Worm (Caenorhabditis elegans): Measurements from ENCODE around the gene dod-6.

DNA sequence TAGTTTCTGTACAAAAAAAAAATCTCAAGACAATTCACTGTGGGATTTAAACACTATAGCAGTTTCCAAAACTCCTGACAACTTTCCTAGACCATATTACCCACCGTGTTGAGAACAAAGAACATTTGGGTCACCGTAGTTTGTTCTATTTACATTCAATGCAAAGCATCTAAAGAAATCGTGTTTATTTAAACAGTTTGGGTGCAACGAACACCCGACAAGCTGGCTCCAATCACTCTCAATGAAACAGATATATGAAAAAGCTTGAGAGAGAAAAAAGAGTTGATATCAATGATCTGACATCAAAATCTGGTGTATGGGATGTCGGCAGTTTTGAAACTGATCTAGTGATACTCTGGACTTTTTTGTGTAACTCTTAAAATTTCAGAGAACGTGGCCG lies 42.5 kb upstream of the dod-6 start:
- TF ChIP-seq fkh-10 (GFP tag; optimal IDR thresholded peaks at IDR 0.05) (no peak), sox-4 (tag; optimal IDR thresholded peaks at IDR 0.05) (no peak), sdc-2 (tag; optimal IDR thresholded peaks at IDR 0.05) (no peak), nhr-11 (tag; optimal IDR thresholded peaks at IDR 0.05) (no peak), elt-2 (tag; optimal IDR thresholded peaks at IDR 0.05) (no peak), rnt-1 (tag; optimal IDR thresholded peaks at IDR 0.05) (no peak), F13H6.1 (tag; optimal IDR thresholded peaks at IDR 0.05) (no peak), fax-1 (tag; optimal IDR thresholded peaks at IDR 0.05) (no peak), ama-1 (optimal IDR thresholded peaks at IDR 0.05) (no peak)
